In the genomic region with DNA sequence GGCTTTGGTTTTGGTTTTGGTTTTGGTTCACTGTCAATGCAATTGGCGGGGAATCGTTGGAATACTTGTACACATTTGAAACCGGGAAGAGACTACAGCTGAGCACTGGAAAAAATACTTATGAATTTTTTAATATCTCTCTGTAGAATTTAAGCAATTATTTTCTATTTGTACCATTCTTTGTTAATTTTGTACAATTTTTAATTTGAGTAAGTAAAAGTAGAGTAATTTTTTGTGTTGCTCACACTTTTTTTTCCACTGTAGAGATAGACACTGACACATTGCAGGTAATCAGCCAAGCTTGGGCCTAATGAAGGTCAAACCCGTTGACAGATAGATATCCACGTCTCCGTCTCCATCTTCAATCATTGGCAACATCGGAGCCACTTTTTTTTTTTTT, we compare ENCODE assay signal across 2 fruit fly cellular contexts.
TF ChIP-seq lines count a peak whose summit lies in the region.

No protein-coding gene starts in this region.

TF ChIP-seq in whole organism, embryonic, 481 proteins besides CTCF, POLR2A, EP300 and RAD21 (continued from another document and continues in another):
- TF ChIP-seq Hr51 (GFP tag; optimal IDR thresholded peaks at IDR 0.05; lab: Kevin White, UChicago): peak in 1 of 2 experiments; percentile 56
- peak; percentile 23 for TF ChIP-seq grau (tag; optimal IDR thresholded peaks at IDR 0.05; lab: Kevin White, UChicago)
- peak; percentile 21 for TF ChIP-seq pnt (GFP tag; optimal IDR thresholded peaks at IDR 0.05; lab: Kevin White, UChicago)
- no peak for TF ChIP-seq CG11560 (tag; IDR thresholded peaks at IDR 0.05; lab: Robert Waterston, UW)
- 0 out of 2 replicates have a peak, but pooled peaks have one; percentile 16 for TF ChIP-seq ssp (GFP tag; IDR thresholded peaks at IDR 0.05; lab: Robert Waterston, UW)
- TF ChIP-seq CG15696 (tag; optimal IDR thresholded peaks at IDR 0.05; lab: Kevin White, UChicago): no peak
- peak in 1 of 2 experiments; percentile 29 for TF ChIP-seq bsh (GFP tag; optimal IDR thresholded peaks at IDR 0.05; lab: Kevin White, UChicago)
- no peak for TF ChIP-seq CG18011 (GFP tag; optimal IDR thresholded peaks at IDR 0.05; lab: Kevin White, UChicago)
- no peak for TF ChIP-seq Lpt (GFP tag; optimal IDR thresholded peaks at IDR 0.05; lab: Kevin White, UChicago)
- TF ChIP-seq NC2β (GFP tag; optimal IDR thresholded peaks at IDR 0.05; lab: Kevin White, UChicago): no peak
- peak; percentile 51 for TF ChIP-seq Sox102F (GFP tag; optimal IDR thresholded peaks at IDR 0.05; lab: Kevin White, UChicago)
- peak; percentile 58 for TF ChIP-seq Ptx1 (GFP tag; IDR thresholded peaks at IDR 0.05; lab: Robert Waterston, UW)
- TF ChIP-seq Pdp1 (GFP tag; optimal IDR thresholded peaks at IDR 0.05; lab: Kevin White, UChicago): peak in 1 of 2 experiments; percentile 80
- TF ChIP-seq CG15601 (tag; optimal IDR thresholded peaks at IDR 0.05; lab: Kevin White, UChicago): no peak
- TF ChIP-seq inv (GFP tag; IDR thresholded peaks at IDR 0.05; lab: Robert Waterston, UW; ENCODE audit: partially characterized antibody): no peak
- peak; percentile 3 for TF ChIP-seq PHDP (tag; optimal IDR thresholded peaks at IDR 0.05; lab: Kevin White, UChicago)
- TF ChIP-seq br (optimal IDR thresholded peaks at IDR 0.05; lab: Kevin White, UChicago): no peak
- peak; percentile 24; the same call in 1 of the 2 replicates for TF ChIP-seq esg (GFP tag; conservative IDR thresholded peaks at IDR 0.05; lab: Robert Waterston, UW)
- TF ChIP-seq tgo (GFP tag; IDR thresholded peaks at IDR 0.05; lab: Robert Waterston, UW): peak; percentile 62; the same call in 2 of the 3 replicates
- TF ChIP-seq eve (GFP tag; optimal IDR thresholded peaks at IDR 0.05; lab: Kevin White, UChicago): peak in 1 of 2 experiments; percentile 21
- no peak for TF ChIP-seq sisA (GFP tag; IDR thresholded peaks at IDR 0.05; lab: Robert Waterston, UW)
- TF ChIP-seq D19B (GFP tag; optimal IDR thresholded peaks at IDR 0.05; lab: Kevin White, UChicago): no peak
- peak; percentile 21 for TF ChIP-seq Hr3 (GFP tag; optimal IDR thresholded peaks at IDR 0.05; lab: Kevin White, UChicago)
- TF ChIP-seq sens (GFP tag; lab: Kevin White, UChicago): peak; percentile 84
- peak; percentile 60; the same call in 1 of the 3 replicates for TF ChIP-seq so (GFP tag; IDR thresholded peaks at IDR 0.05; lab: Robert Waterston, UW)
- TF ChIP-seq Kr (GFP tag; optimal IDR thresholded peaks at IDR 0.05; lab: Kevin White, UChicago): no peak
- TF ChIP-seq CG15269 (tag; optimal IDR thresholded peaks at IDR 0.05; lab: Kevin White, UChicago): peak; percentile 31
- TF ChIP-seq CG8290 (GFP tag; optimal IDR thresholded peaks at IDR 0.05; lab: Kevin White, UChicago): no peak
- no peak for TF ChIP-seq CG8290 (tag; optimal IDR thresholded peaks at IDR 0.05; lab: Kevin White, UChicago)
- TF ChIP-seq CG13624 (GFP tag; optimal IDR thresholded peaks at IDR 0.05; lab: Kevin White, UChicago): no peak
- 0 out of 2 replicates have a peak, but pooled peaks have one; percentile 16 for TF ChIP-seq seq (GFP tag; IDR thresholded peaks at IDR 0.05; lab: Robert Waterston, UW)
- TF ChIP-seq CG17361 (GFP tag; IDR thresholded peaks at IDR 0.05; lab: Robert Waterston, UW): 0 out of 3 replicates have a peak, but pooled peaks have one; percentile 38
- TF ChIP-seq CG3726 (GFP tag; IDR thresholded peaks at IDR 0.05; lab: Robert Waterston, UW): peak; percentile 60; the same call in 1 of the 3 replicates
- TF ChIP-seq dmrt11E (tag; optimal IDR thresholded peaks at IDR 0.05; lab: Kevin White, UChicago): peak; percentile 9
- TF ChIP-seq CG7839 (tag; optimal IDR thresholded peaks at IDR 0.05; lab: Kevin White, UChicago): peak; percentile 27
- 0 out of 2 replicates have a peak, but pooled peaks have one; percentile 33 for TF ChIP-seq ranshi (GFP tag; IDR thresholded peaks at IDR 0.05; lab: Robert Waterston, UW)
- no peak for TF ChIP-seq Atf3 (GFP tag; optimal IDR thresholded peaks at IDR 0.05; lab: Kevin White, UChicago)
- no peak for TF ChIP-seq HLH54F (GFP tag; optimal IDR thresholded peaks at IDR 0.05; lab: Kevin White, UChicago)
- TF ChIP-seq Hmx (GFP tag; optimal IDR thresholded peaks at IDR 0.05; lab: Kevin White, UChicago): no peak
- TF ChIP-seq gce (GFP tag; IDR thresholded peaks at IDR 0.05; lab: Robert Waterston, UW): no peak
- TF ChIP-seq Adf1 (GFP tag; IDR thresholded peaks at IDR 0.05; lab: Robert Waterston, UW): no peak
- TF ChIP-seq HLH3B (GFP tag; IDR thresholded peaks at IDR 0.05; lab: Robert Waterston, UW): peak; percentile 30; the same call in 1 of the 2 replicates
- TF ChIP-seq hkb (optimal IDR thresholded peaks at IDR 0.05; lab: Kevin White, UChicago): no peak
- TF ChIP-seq hkb (GFP tag; IDR thresholded peaks at IDR 0.05; lab: Robert Waterston, UW): peak; percentile 50
- TF ChIP-seq H2.0 (GFP tag; IDR thresholded peaks at IDR 0.05; lab: Robert Waterston, UW): 0 out of 2 replicates have a peak, but pooled peaks have one; percentile 26
- peak; percentile 44 for TF ChIP-seq CG30403 (GFP tag; optimal IDR thresholded peaks at IDR 0.05; lab: Kevin White, UChicago)
- peak; percentile 7 for TF ChIP-seq CG7556 (GFP tag; optimal IDR thresholded peaks at IDR 0.05; lab: Kevin White, UChicago)
- peak; percentile 36 for TF ChIP-seq unpg (GFP tag; optimal IDR thresholded peaks at IDR 0.05; lab: Kevin White, UChicago)
- no peak for TF ChIP-seq knrl (GFP tag; IDR thresholded peaks at IDR 0.05; lab: Robert Waterston, UW; ENCODE audit: partially characterized antibody)
- peak; percentile 57; the same call in 2 of the 3 replicates for TF ChIP-seq row (GFP tag; IDR thresholded peaks at IDR 0.05; lab: Robert Waterston, UW)
- peak; percentile 57; the same call in 1 of the 2 replicates for TF ChIP-seq E2f1 (GFP tag; IDR thresholded peaks at IDR 0.05; lab: Robert Waterston, UW)
- peak; percentile 15 for TF ChIP-seq CG2678 (tag; optimal IDR thresholded peaks at IDR 0.05; lab: Kevin White, UChicago)
- TF ChIP-seq ash1 (GFP tag; optimal IDR thresholded peaks at IDR 0.05; lab: Kevin White, UChicago): no peak
- TF ChIP-seq org-1 (GFP tag; optimal IDR thresholded peaks at IDR 0.05; lab: Kevin White, UChicago): peak; percentile 7
- peak; percentile 19; the same call in 1 of the 2 replicates for TF ChIP-seq ap (GFP tag; IDR thresholded peaks at IDR 0.05; lab: Robert Waterston, UW)
- TF ChIP-seq Bdp1 (GFP tag; optimal IDR thresholded peaks at IDR 0.05; lab: Kevin White, UChicago): no peak
- TF ChIP-seq tin (GFP tag; optimal IDR thresholded peaks at IDR 0.05; lab: Kevin White, UChicago): peak; percentile 14
- TF ChIP-seq Eip74EF (GFP tag; optimal IDR thresholded peaks at IDR 0.05; lab: Kevin White, UChicago): peak in 1 of 2 experiments; percentile 4
- TF ChIP-seq CG18262 (tag; optimal IDR thresholded peaks at IDR 0.05; lab: Kevin White, UChicago): peak; percentile 23
- TF ChIP-seq CG13775 (GFP tag; optimal IDR thresholded peaks at IDR 0.05; lab: Kevin White, UChicago): no peak
- TF ChIP-seq Xrp1 (GFP tag; IDR thresholded peaks at IDR 0.05; lab: Robert Waterston, UW): peak; percentile 58

TF ChIP-seq in whole organism, prepupa, 60 proteins besides CTCF, POLR2A, EP300 and RAD21 (continued from another document):
- TF ChIP-seq CG11762 (GFP tag; optimal IDR thresholded peaks at IDR 0.05; lab: Kevin White, UChicago; ENCODE audit: insufficient read depth) (no peak), esn (GFP tag; optimal IDR thresholded peaks at IDR 0.05; lab: Kevin White, UChicago) (peak; percentile 15), dac (GFP tag; optimal IDR thresholded peaks at IDR 0.05; lab: Kevin White, UChicago) (no peak), Sox102F (GFP tag; optimal IDR thresholded peaks at IDR 0.05; lab: Kevin White, UChicago) (no peak), Eip75B (GFP tag; optimal IDR thresholded peaks at IDR 0.05; lab: Kevin White, UChicago) (no peak), CG8319 (GFP tag; optimal IDR thresholded peaks at IDR 0.05; lab: Kevin White, UChicago) (no peak), CG15336 (GFP tag; IDR thresholded peaks at IDR 0.05; lab: Robert Waterston, UW) (peak; percentile 62), CG3032 (tag; optimal IDR thresholded peaks at IDR 0.05; lab: Kevin White, UChicago) (no peak), CG10631 (GFP tag; optimal IDR thresholded peaks at IDR 0.05; lab: Kevin White, UChicago) (peak; percentile 15), CG16779 (tag; optimal IDR thresholded peaks at IDR 0.05; lab: Kevin White, UChicago) (no peak), topi (GFP tag; optimal IDR thresholded peaks at IDR 0.05; lab: Kevin White, UChicago) (no peak), Lpt (GFP tag; optimal IDR thresholded peaks at IDR 0.05; lab: Kevin White, UChicago) (no peak), CG1621 (tag; optimal IDR thresholded peaks at IDR 0.05; lab: Kevin White, UChicago) (no peak), Eip78C (GFP tag; lab: Kevin White, UChicago) (peak; percentile 67)
